Worm (Caenorhabditis elegans) whole organism, L1 larva: Measurements from ENCODE around the gene mrpl-50.

Experiments
- C34B4.2 ChIP-seq: sonication (generic microtip); optimal IDR thresholded peaks from 2 replicates; lab custom pipeline; 2017; ENCODE audit warnings: mild to moderate bottlenecking, missing genetic modification characterization, missing compliant biosample characterization
- F16B12.6 ChIP-seq: fragments of 150-350 bp; optimal IDR thresholded peaks from 2 replicates; lab custom pipeline; 2014; ENCODE audit warnings: missing biosample characterization, missing genetic modification characterization
- Y116A8C.19 ChIP-seq: sonication (generic microtip); optimal IDR thresholded peaks from 2 replicates; lab custom pipeline; 2016; ENCODE audit warnings: missing compliant biosample characterization, missing genetic modification characterization, borderline replicate concordance
- aha-1 ChIP-seq: fragments of 150-350 bp; optimal IDR thresholded peaks from 2 replicates; lab custom pipeline; 2014; ENCODE audit warnings: missing biosample characterization, missing genetic modification characterization
- ama-1 ChIP-seq: fragments of 150-350 bp; optimal IDR thresholded peaks from 2 replicates; lab custom pipeline; 2014
- ceh-63 ChIP-seq: fragments of 200-800 bp; sonication (Bioruptor generic); optimal IDR thresholded peaks from 2 replicates; lab custom pipeline; 2018; ENCODE audit warnings: mild to moderate bottlenecking, missing genetic modification characterization, missing compliant biosample characterization
- ceh-82 ChIP-seq, 3 experiments: fragments of 150-350 bp in 1 of 3; sonication (generic microtip) in 2 of 3; optimal IDR thresholded peaks; 2 replicates each; lab custom pipeline; 2014 to 2017; ENCODE audit warnings: missing biosample characterization in 3 of 3, missing genetic modification characterization in 3 of 3
- ceh-88 ChIP-seq: fragments of 200-800 bp; sonication (Bioruptor generic); IDR thresholded peaks from 2 replicates; pipeline ENCODE4 v1.3.6; 2022; ENCODE audit warnings: missing genetic modification characterization, missing compliant biosample characterization
- ceh-90 ChIP-seq: sonication (generic microtip); optimal IDR thresholded peaks from 2 replicates; lab custom pipeline; 2016; ENCODE audit warnings: missing genetic modification characterization, missing compliant biosample characterization
- ces-1 ChIP-seq: fragments of 150-350 bp; optimal IDR thresholded peaks from 2 replicates; lab custom pipeline; 2014; ENCODE audit warnings: missing biosample characterization, missing genetic modification reagents, missing genetic modification characterization
- dpl-1 ChIP-seq, 3 experiments: fragments of 150-350 bp in 2 of 3; sonication (generic microtip) in 1 of 3; optimal IDR thresholded peaks; 2 replicates each; lab custom pipeline; 2014 to 2017; ENCODE audit warnings: missing biosample characterization in 3 of 3, missing genetic modification characterization in 3 of 3, missing genetic modification reagents in 3 of 3
- dsc-1 ChIP-seq: sonication (generic microtip); optimal IDR thresholded peaks from 2 replicates; lab custom pipeline; 2016; ENCODE audit warnings: mild to moderate bottlenecking, missing genetic modification characterization, missing compliant biosample characterization
- efl-1 ChIP-seq, 4 experiments: fragments of 150-350 bp; optimal IDR thresholded peaks in 3 of 4; peaks in 1 of 4; 1 replicate in 1 of 4; 2 replicates in 3 of 4; lab custom pipeline; 2014; ENCODE audit warnings: missing biosample characterization in 2 of 4, missing genetic modification characterization in 2 of 4, missing genetic modification reagents in 2 of 4
- efl-3 ChIP-seq: fragments of 200-800 bp; sonication (Bioruptor generic); optimal IDR thresholded peaks from 2 replicates; lab custom pipeline; 2018; ENCODE audit warnings: mild to moderate bottlenecking, missing genetic modification characterization, missing compliant biosample characterization
- egl-13 ChIP-seq: sonication (generic microtip); optimal IDR thresholded peaks from 2 replicates; lab custom pipeline; 2016; ENCODE audit warnings: missing genotype, missing genetic modification reagents, missing genetic modification characterization, missing compliant biosample characterization
- egl-27 ChIP-seq, 2 experiments: fragments of 150-350 bp in 1 of 2; sonication (generic microtip); optimal IDR thresholded peaks; 3 replicates each; lab custom pipeline; 2017 to 2018; ENCODE audit warnings: missing biosample characterization in 2 of 2, missing genetic modification characterization in 2 of 2, missing genetic modification reagents in 2 of 2
- elt-2 ChIP-seq: sonication (generic microtip); optimal IDR thresholded peaks from 2 replicates; lab custom pipeline; 2016; ENCODE audit warnings: missing genetic modification characterization, mild to moderate bottlenecking, inconsistent platforms, missing compliant biosample characterization, missing genetic modification reagents
- fkh-4 ChIP-seq: sonication (generic microtip); optimal IDR thresholded peaks from 2 replicates; lab custom pipeline; 2016; ENCODE audit warnings: missing compliant biosample characterization, missing genetic modification characterization, borderline replicate concordance
- fkh-8 ChIP-seq: sonication (generic microtip); optimal IDR thresholded peaks from 2 replicates; lab custom pipeline; 2016; ENCODE audit warnings: mild to moderate bottlenecking, missing genetic modification characterization, missing compliant biosample characterization
- fos-1 ChIP-seq: fragments of 150-350 bp; optimal IDR thresholded peaks from 2 replicates; lab custom pipeline; 2014; ENCODE audit warnings: missing biosample characterization, missing genetic modification characterization
- hpl-2 ChIP-seq: fragments of 150-350 bp; optimal IDR thresholded peaks from 2 replicates; lab custom pipeline; 2014; ENCODE audit warnings: missing biosample characterization, missing genetic modification reagents, missing genetic modification characterization
- irx-1 ChIP-seq: sonication (generic microtip); optimal IDR thresholded peaks from 2 replicates; lab custom pipeline; 2016; ENCODE audit warnings: missing genetic modification characterization, missing compliant biosample characterization
- jun-1 ChIP-seq: fragments of 150-350 bp; optimal IDR thresholded peaks from 2 replicates; lab custom pipeline; 2014; ENCODE audit warnings: missing biosample characterization, missing genetic modification reagents, missing genetic modification characterization
- lin-14 ChIP-seq: fragments of 200-800 bp; sonication (Bioruptor generic); optimal IDR thresholded peaks from 2 replicates; lab custom pipeline; 2018; ENCODE audit warnings: mild to moderate bottlenecking, missing genetic modification characterization, moderate library complexity, missing compliant biosample characterization
- lin-39 ChIP-seq: fragments of 150-350 bp; optimal IDR thresholded peaks from 2 replicates; lab custom pipeline; 2014; ENCODE audit warnings: missing biosample characterization, missing genetic modification reagents, missing genetic modification characterization
- lir-3 ChIP-seq: sonication (generic microtip); optimal IDR thresholded peaks from 2 replicates; lab custom pipeline; 2016; ENCODE audit warnings: mild to moderate bottlenecking, missing genetic modification characterization, moderate library complexity, missing compliant biosample characterization; ENCODE audit not compliant: poor library complexity
- lsy-2 ChIP-seq, 2 experiments: fragments of 150-350 bp; optimal IDR thresholded peaks; 2 replicates each; lab custom pipeline; 2014; ENCODE audit warnings: missing biosample characterization in 2 of 2, missing genetic modification characterization in 2 of 2
- mab-9 ChIP-seq: fragments of 200-800 bp; sonication (Bioruptor generic); IDR thresholded peaks from 2 replicates; pipeline ENCODE4 v1.3.6; 2022; ENCODE audit warnings: missing genetic modification reagents, missing genetic modification characterization, missing compliant biosample characterization
- mep-1 ChIP-seq: fragments of 150-350 bp; optimal IDR thresholded peaks from 2 replicates; lab custom pipeline; 2014; ENCODE audit warnings: missing biosample characterization, missing genetic modification characterization
- nhr-20 ChIP-seq: sonication (generic microtip); optimal IDR thresholded peaks from 2 replicates; lab custom pipeline; 2016; ENCODE audit warnings: mild to moderate bottlenecking, missing genetic modification characterization, missing compliant biosample characterization
- nhr-237 ChIP-seq: fragments of 150-350 bp; optimal IDR thresholded peaks from 2 replicates; lab custom pipeline; 2014; ENCODE audit warnings: missing biosample characterization, missing genetic modification characterization
- nhr-71 ChIP-seq: sonication (generic microtip); optimal IDR thresholded peaks from 2 replicates; lab custom pipeline; 2016; ENCODE audit warnings: mild to moderate bottlenecking, missing genetic modification characterization, moderate library complexity, missing compliant biosample characterization
- nhr-76 ChIP-seq: sonication (generic microtip); optimal IDR thresholded peaks from 2 replicates; lab custom pipeline; 2017; ENCODE audit warnings: missing biosample characterization, missing genetic modification characterization
- nhr-84 ChIP-seq: sonication (generic microtip); optimal IDR thresholded peaks from 2 replicates; lab custom pipeline; 2017; ENCODE audit warnings: missing biosample characterization, missing genetic modification characterization
- nhr-85 ChIP-seq: sonication (generic microtip); peaks from one replicate; lab custom pipeline; 2016; ENCODE audit warnings: missing genetic modification characterization, inconsistent platforms, missing compliant biosample characterization
- nhr-90 ChIP-seq: sonication (generic microtip); optimal IDR thresholded peaks from 2 replicates; lab custom pipeline; 2016; ENCODE audit warnings: mild to moderate bottlenecking, missing genetic modification characterization, missing compliant biosample characterization; ENCODE audit not compliant: poor library complexity
- sox-4 ChIP-seq: sonication (generic microtip); optimal IDR thresholded peaks from 2 replicates; lab custom pipeline; 2016; ENCODE audit warnings: missing genetic modification characterization, missing compliant biosample characterization
- sptf-1 ChIP-seq: fragments of 150-350 bp; optimal IDR thresholded peaks from 2 replicates; lab custom pipeline; 2014; ENCODE audit warnings: missing biosample characterization, missing genetic modification characterization
- swsn-7 ChIP-seq: sonication (generic microtip); optimal IDR thresholded peaks from 2 replicates; lab custom pipeline; 2016; ENCODE audit warnings: missing genetic modification characterization, missing compliant biosample characterization
- unc-130 ChIP-seq: fragments of 150-350 bp; optimal IDR thresholded peaks from 2 replicates; lab custom pipeline; 2017; ENCODE audit warnings: missing biosample characterization, missing genetic modification characterization, inconsistent platforms
- unc-62 ChIP-seq: fragments of 150-350 bp; optimal IDR thresholded peaks from 2 replicates; lab custom pipeline; 2014; ENCODE audit warnings: missing biosample characterization, missing genetic modification reagents, missing genetic modification characterization
- unc-86 ChIP-seq: sonication (generic microtip); optimal IDR thresholded peaks from 2 replicates; lab custom pipeline; 2016; ENCODE audit warnings: missing genetic modification characterization, missing compliant biosample characterization
- unc-98 ChIP-seq: fragments of 200-800 bp; sonication (Bioruptor generic); IDR thresholded peaks from 2 replicates; pipeline ENCODE4 v1.3.6; 2022; ENCODE audit warnings: missing genetic modification characterization, missing compliant biosample characterization
- xbp-1 ChIP-seq: sonication (generic microtip); optimal IDR thresholded peaks from 2 replicates; lab custom pipeline; 2016; ENCODE audit warnings: missing genetic modification characterization, missing compliant biosample characterization
- ztf-11 ChIP-seq, 2 experiments: sonication (generic microtip); optimal IDR thresholded peaks; 2 replicates each; lab custom pipeline; 2016 to 2017; ENCODE audit warnings: missing genetic modification characterization in 2 of 2, missing biosample characterization in 1 of 2, missing compliant biosample characterization in 1 of 2
- ztf-4 ChIP-seq: fragments of 150-350 bp; optimal IDR thresholded peaks from 2 replicates; lab custom pipeline; 2014; ENCODE audit warnings: missing biosample characterization, missing genetic modification characterization

Gene mrpl-50

ce11 chrII:8929771-8930170 is at the start of gene mrpl-50:
TSS of gene mrpl-50 (plus strand) at chrII:8929841.
- no peak for TF ChIP-seq efl-1 (optimal IDR thresholded peaks at IDR 0.05; lab: Kevin White, UChicago)
- TF ChIP-seq efl-1 (GFP tag; optimal IDR thresholded peaks at IDR 0.05 in 1 of 2; lab: Kevin White, UChicago): peak in 1 of 2 experiments; percentile 78
- TF ChIP-seq egl-27 (tag; optimal IDR thresholded peaks at IDR 0.05; lab: Kevin White, UChicago): no peak
- TF ChIP-seq dsc-1 (tag; lab: Kevin White, UChicago): peak; percentile 6

ce11 chrII:8883559-8883958 is 46.1 kb upstream of the mrpl-50 start, which contains the start of gene rha-1:
TSS of gene rha-1 (minus strand) at chrII:8883659.
- TF ChIP-seq efl-3 (no peak), fos-1 (tag; lab: Kevin White, UChicago) (no peak), sox-4 (tag; lab: Kevin White, UChicago) (no peak), ces-1 (GFP tag; lab: Kevin White, UChicago) (no peak), Y116A8C.19 (tag; lab: Kevin White, UChicago) (no peak), xbp-1 (tag; lab: Kevin White, UChicago) (no peak), unc-86 (tag; lab: Kevin White, UChicago) (no peak), ceh-90 (tag; lab: Kevin White, UChicago) (no peak), nhr-237 (tag; lab: Kevin White, UChicago) (no peak), ztf-11 (tag; optimal IDR thresholded peaks at IDR 0.05; lab: Kevin White, UChicago) (no peak), nhr-76 (tag; lab: Kevin White, UChicago) (no peak)

- TF ChIP-seq fos-1 (tag; lab: Kevin White, UChicago): peak; percentile 17
- TF ChIP-seq mab-9 (GFP tag; lab: Robert Waterston, UW): no peak
- no peak for TF ChIP-seq efl-3
- no peak for TF ChIP-seq lin-14 (GFP tag; lab: Kevin White, UChicago)
- peak; percentile 45 for TF ChIP-seq nhr-85 (tag; lab: Kevin White, UChicago)
- TF ChIP-seq nhr-20 (tag; lab: Kevin White, UChicago): peak; percentile 55
- peak in 1 of 3 experiments; percentile 15 for TF ChIP-seq ceh-82 (tag; optimal IDR thresholded peaks at IDR 0.05; lab: Kevin White, UChicago)
- TF ChIP-seq dpl-1 (GFP tag; optimal IDR thresholded peaks at IDR 0.05; lab: Kevin White, UChicago): peak; percentile 45 to 71 (median 47)
- TF ChIP-seq F16B12.6 (tag; lab: Kevin White, UChicago): peak; percentile 87
- TF ChIP-seq ceh-90 (tag; lab: Kevin White, UChicago): no peak
- no peak for TF ChIP-seq elt-2 (tag; lab: Kevin White, UChicago)
- no peak for TF ChIP-seq sox-4 (tag; lab: Kevin White, UChicago)
- TF ChIP-seq ceh-63 (GFP tag; lab: Kevin White, UChicago): no peak
- no peak for TF ChIP-seq unc-98 (GFP tag; lab: Robert Waterston, UW)
- TF ChIP-seq dsc-1 (tag; lab: Kevin White, UChicago): no peak
- no peak for TF ChIP-seq irx-1 (tag; lab: Kevin White, UChicago)
- TF ChIP-seq lir-3 (tag; lab: Kevin White, UChicago): no peak
- TF ChIP-seq jun-1 (tag; lab: Kevin White, UChicago): no peak
- TF ChIP-seq nhr-90 (tag; lab: Kevin White, UChicago): peak; percentile 31
- no peak for TF ChIP-seq ama-1 (lab: Kevin White, UChicago)
- no peak for TF ChIP-seq fkh-4 (tag; lab: Kevin White, UChicago)
- peak; percentile 97 to 99 for TF ChIP-seq lsy-2 (tag; optimal IDR thresholded peaks at IDR 0.05; lab: Kevin White, UChicago)
- TF ChIP-seq sptf-1 (tag; lab: Kevin White, UChicago): no peak
- TF ChIP-seq aha-1 (tag; lab: Kevin White, UChicago): no peak
- TF ChIP-seq ztf-11 (tag; optimal IDR thresholded peaks at IDR 0.05; lab: Kevin White, UChicago): no peak
- peak; percentile 57 for TF ChIP-seq nhr-71 (tag; lab: Kevin White, UChicago)
- TF ChIP-seq nhr-84 (tag; lab: Kevin White, UChicago): no peak
- no peak for TF ChIP-seq hpl-2 (GFP tag; lab: Kevin White, UChicago)
- no peak for TF ChIP-seq ceh-88 (GFP tag; lab: Robert Waterston, UW)
- no peak for TF ChIP-seq unc-86 (tag; lab: Kevin White, UChicago)
- TF ChIP-seq egl-13 (tag; lab: Kevin White, UChicago): no peak
- no peak for TF ChIP-seq mep-1 (tag; lab: Kevin White, UChicago)
- no peak for TF ChIP-seq unc-62 (GFP tag; lab: Kevin White, UChicago)
- TF ChIP-seq unc-130 (tag; lab: Kevin White, UChicago): peak; percentile 83
- TF ChIP-seq ztf-4: no peak
- peak; percentile 56 to 66 for TF ChIP-seq efl-1 (optimal IDR thresholded peaks at IDR 0.05; lab: Kevin White, UChicago)
- peak; percentile 65 to 95 for TF ChIP-seq efl-1 (GFP tag; optimal IDR thresholded peaks at IDR 0.05 in 1 of 2; lab: Kevin White, UChicago)
- TF ChIP-seq swsn-7 (tag; lab: Kevin White, UChicago): peak; percentile 29
- TF ChIP-seq fkh-8: no peak
- TF ChIP-seq lin-39 (tag; lab: Kevin White, UChicago): no peak
- TF ChIP-seq C34B4.2 (tag; lab: Kevin White, UChicago): no peak
These were observed 45.2 kb upstream of the mrpl-50 start, which contains the start of the genes T07D4.5 and ddx-19 for ce11 chrII:8884262-8884949. TSS of gene T07D4.5 (minus strand) at chrII:8884332. TSS of gene ddx-19 (plus strand) at chrII:8884899.
